Fruit fly (Drosophila melanogaster): ENCODE results near the gene CG6277.

Gene CG6277

dm6 chr3R:27018187-27018586 lies 4.8 kb downstream of the CG6277 start, which contains the start of gene CG17192:
CG17192 (minus strand) TSS chr3R:27018287.
- no peak for TF ChIP-seq noc (tag; optimal IDR thresholded peaks at IDR 0.05)

dm6 chr3R:27007022-27007421 lies 16.0 kb downstream of the CG6277 start, which contains the start of gene CG6295:
CG6295 (minus strand) TSS chr3R:27007055.
- no peak for TF ChIP-seq noc (tag; optimal IDR thresholded peaks at IDR 0.05)

- TF ChIP-seq noc (tag; optimal IDR thresholded peaks at IDR 0.05), result no peak
Measured at dm6 chr3R:27005338-27005737, 17.7 kb downstream of the CG6277 start, which contains the start of gene CG6296. CG6296 (minus strand) TSS chr3R:27005469.

- TF ChIP-seq noc (tag; optimal IDR thresholded peaks at IDR 0.05), result peak; percentile 90
Measured at dm6 chr3R:27002787-27003186, 20.2 kb downstream of the CG6277 start.

- TF ChIP-seq noc (tag; optimal IDR thresholded peaks at IDR 0.05), result no peak
Measured at dm6 chr3R:26999452-26999851, 23.6 kb downstream of the CG6277 start, which contains the start of gene CG31077. CG31077 (plus strand) TSS chr3R:26999752.

dm6 chr3R:26996642-26997041 lies 26.4 kb downstream of the CG6277 start, which contains the start of gene RYa-R:
RYa-R (plus strand) TSS chr3R:26996980.
- TF ChIP-seq noc (tag; optimal IDR thresholded peaks at IDR 0.05), result no peak

- TF ChIP-seq noc (tag; optimal IDR thresholded peaks at IDR 0.05), result no peak
Measured at dm6 chr3R:26994532-26994931, 28.5 kb downstream of the CG6277 start, which contains the start of gene TwdlC. TwdlC (plus strand) TSS chr3R:26994832.

dm6 chr3R:26989802-26990509 lies 33.1 kb downstream of the CG6277 start, which contains the start of gene CG31076:
CG31076 (minus strand) TSS chr3R:26989852.
- TF ChIP-seq noc (tag; optimal IDR thresholded peaks at IDR 0.05), result peak; percentile 76

- TF ChIP-seq noc (tag; optimal IDR thresholded peaks at IDR 0.05), result peak; percentile 85
Measured at dm6 chr3R:26988412-26988981, 34.5 kb downstream of the CG6277 start, which contains the start of gene CG31075. CG31075 (minus strand) TSS chr3R:26988517.

- TF ChIP-seq noc (tag; optimal IDR thresholded peaks at IDR 0.05), result no peak
Measured at dm6 chr3R:26987455-26987854, 35.6 kb downstream of the CG6277 start.

- peak; percentile 64 for TF ChIP-seq noc (tag; optimal IDR thresholded peaks at IDR 0.05)
Measured at dm6 chr3R:26984437-26984836, 38.6 kb downstream of the CG6277 start.

dm6 chr3R:26982106-26982505 lies 40.9 kb downstream of the CG6277 start:
- TF ChIP-seq noc (tag; optimal IDR thresholded peaks at IDR 0.05), result no peak

dm6 chr3R:26980282-26980691 lies 42.7 kb downstream of the CG6277 start:
- TF ChIP-seq noc (tag; optimal IDR thresholded peaks at IDR 0.05), result peak; percentile 28

- TF ChIP-seq noc (tag; optimal IDR thresholded peaks at IDR 0.05), result no peak
Measured at dm6 chr3R:26978241-26978640, 44.8 kb downstream of the CG6277 start, which contains the start of the genes CG14253 and CG46313. CG14253 (plus strand) TSS chr3R:26978541. CG46313 (plus strand) TSS chr3R:26978541.

All from whole organism, larva.